Fruit fly (Drosophila melanogaster): Measurements from ENCODE around the gene AP-2sigma.

The AP-2sigma gene

DNA sequence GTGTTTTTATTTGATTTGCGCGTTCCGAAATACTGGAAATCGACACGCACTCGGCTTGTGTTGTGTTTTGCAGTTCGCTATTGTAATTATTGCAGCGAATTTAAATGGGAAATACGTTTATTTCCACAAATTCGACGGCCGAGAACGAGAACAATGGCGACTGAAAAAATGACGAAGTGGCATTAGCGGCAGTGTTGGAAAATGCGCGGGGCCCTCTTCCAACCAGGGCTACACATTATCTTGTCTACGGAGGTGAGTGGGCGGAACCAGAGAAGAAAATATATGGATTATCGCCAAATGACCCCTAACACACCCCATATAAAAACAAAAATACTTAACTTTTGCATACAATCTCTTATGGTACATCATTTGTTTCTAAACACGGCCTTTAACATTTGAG is 1.0 kb downstream of the AP-2sigma start, which contains the start of gene Rab1 (continued):
- no peak for TF ChIP-seq Fer2 (tag; optimal IDR thresholded peaks at IDR 0.05)
- TF ChIP-seq Mes4 (GFP tag; optimal IDR thresholded peaks at IDR 0.05) = peak; percentile 6
- TF ChIP-seq lmd (GFP tag; IDR thresholded peaks at IDR 0.05) = peak; percentile 41; the same call in 1 of the 2 replicates
- peak; percentile 2 for TF ChIP-seq CoRest (tag; optimal IDR thresholded peaks at IDR 0.05)
- no peak for TF ChIP-seq H15 (GFP tag; IDR thresholded peaks at IDR 0.05)
- TF ChIP-seq BtbVII (GFP tag; optimal IDR thresholded peaks at IDR 0.05) = peak; percentile 56
- peak; percentile 49 for TF ChIP-seq abd-A (tag; optimal IDR thresholded peaks at IDR 0.05)
- TF ChIP-seq CG5953 (GFP tag; IDR thresholded peaks at IDR 0.05) = no peak
- TF ChIP-seq CG10543 (GFP tag; optimal IDR thresholded peaks at IDR 0.05) = peak; percentile 67
- peak; percentile 11 for TF ChIP-seq CG31365 (tag; optimal IDR thresholded peaks at IDR 0.05)
- TF ChIP-seq lbe (GFP tag; optimal IDR thresholded peaks at IDR 0.05) = peak; percentile 16
- TF ChIP-seq slbo (GFP tag; IDR thresholded peaks at IDR 0.05) = peak; percentile 66
- no peak for TF ChIP-seq Neu2 (GFP tag; optimal IDR thresholded peaks at IDR 0.05; ENCODE audit: borderline replicate concordance)
- TF ChIP-seq Dll (GFP tag; IDR thresholded peaks at IDR 0.05; ENCODE audit: partially characterized antibody) = no peak
- TF ChIP-seq CG4328 (GFP tag; optimal IDR thresholded peaks at IDR 0.05) = no peak
- peak in 1 of 2 experiments; percentile 45 for TF ChIP-seq Pdp1 (GFP tag; optimal IDR thresholded peaks at IDR 0.05)
- peak; percentile 45 for TF ChIP-seq HHEX (GFP tag; optimal IDR thresholded peaks at IDR 0.05)
- peak; percentile 97 for TF ChIP-seq MESR4 (GFP tag; optimal IDR thresholded peaks at IDR 0.05)
- TF ChIP-seq gsb-n (tag; optimal IDR thresholded peaks at IDR 0.05) = no peak
- peak; percentile 38 for TF ChIP-seq CG7987 (GFP tag; optimal IDR thresholded peaks at IDR 0.05)
- no peak for TF ChIP-seq E2f2 (GFP tag; IDR thresholded peaks at IDR 0.05)
- TF ChIP-seq Deaf1 (tag; optimal IDR thresholded peaks at IDR 0.05) = peak; percentile 62
- peak; percentile 55 for TF ChIP-seq bcd (GFP tag; optimal IDR thresholded peaks at IDR 0.05)
- no peak for TF ChIP-seq CG7357 (GFP tag; IDR thresholded peaks at IDR 0.05)
- no peak for TF ChIP-seq crol (GFP tag; IDR thresholded peaks at IDR 0.05)
- no peak for TF ChIP-seq aop (GFP tag; IDR thresholded peaks at IDR 0.05)
- TF ChIP-seq esg (GFP tag; conservative IDR thresholded peaks at IDR 0.05) = no peak
- no peak for TF ChIP-seq az2 (GFP tag; optimal IDR thresholded peaks at IDR 0.05)
- no peak for TF ChIP-seq CG6654 (GFP tag; optimal IDR thresholded peaks at IDR 0.05)
- TF ChIP-seq Dip2 (GFP tag; IDR thresholded peaks at IDR 0.05) = no peak
- TF ChIP-seq CG18476 (GFP tag; optimal IDR thresholded peaks at IDR 0.05) = no peak
- 0 out of 2 replicates have a peak, but pooled peaks have one; percentile 19 for TF ChIP-seq CG14441 (GFP tag; IDR thresholded peaks at IDR 0.05)
- no peak for TF ChIP-seq vnd (GFP tag; IDR thresholded peaks at IDR 0.05; ENCODE audit: partially characterized antibody)
- TF ChIP-seq schlank (tag; optimal IDR thresholded peaks at IDR 0.05) = no peak
- TF ChIP-seq chm (GFP tag; IDR thresholded peaks at IDR 0.05) = no peak
- TF ChIP-seq CG12104 (GFP tag; optimal IDR thresholded peaks at IDR 0.05) = peak; percentile 8
- no peak for TF ChIP-seq CG11398 (GFP tag; optimal IDR thresholded peaks at IDR 0.05)
- peak; percentile 61 for TF ChIP-seq CG3281 (GFP tag; optimal IDR thresholded peaks at IDR 0.05)
- peak; percentile 46 for TF ChIP-seq klu (GFP tag; IDR thresholded peaks at IDR 0.05)
- TF ChIP-seq zfh2 (GFP tag; optimal IDR thresholded peaks at IDR 0.05) = peak; percentile 59
- peak; percentile 12 for TF ChIP-seq Sin3A (optimal IDR thresholded peaks at IDR 0.05)
- TF ChIP-seq CG1603 (tag; optimal IDR thresholded peaks at IDR 0.05) = peak; percentile 73
- TF ChIP-seq CG11696 (GFP tag; IDR thresholded peaks at IDR 0.05) = no peak
- peak; percentile 51 for TF ChIP-seq mirr (GFP tag; optimal IDR thresholded peaks at IDR 0.05)
- TF ChIP-seq ro (GFP tag; IDR thresholded peaks at IDR 0.05) = no peak
- peak; percentile 73; the same call in 2 of the 3 replicates for TF ChIP-seq CG11456 (GFP tag; IDR thresholded peaks at IDR 0.05)
- TF ChIP-seq zen (tag; optimal IDR thresholded peaks at IDR 0.05) = peak; percentile 12
- peak; percentile 28 for TF ChIP-seq ash1 (GFP tag; optimal IDR thresholded peaks at IDR 0.05)
- TF ChIP-seq CG2116 (GFP tag; optimal IDR thresholded peaks at IDR 0.05) = peak; percentile 51
- TF ChIP-seq kah (GFP tag; optimal IDR thresholded peaks at IDR 0.05) = no peak
- TF ChIP-seq Abd-B (GFP tag; optimal IDR thresholded peaks at IDR 0.05) = no peak
